Worm (Caenorhabditis elegans) whole organism, L4/young adult: ENCODE measurements around the gene oac-10.

ENCODE experiments used
- W03F9.2 ChIP-seq: fragments of 150-350 bp; optimal IDR thresholded peaks from 2 replicates; lab custom pipeline; 2014; ENCODE audit warnings: missing biosample characterization, missing genetic modification characterization
- dao-5 ChIP-seq: sonication (generic microtip); optimal IDR thresholded peaks from 2 replicates; lab custom pipeline; 2016; ENCODE audit warnings: missing genotype, missing genetic modification characterization, moderate library complexity, missing compliant biosample characterization
- him-1 ChIP-seq: sonication (generic microtip); optimal IDR thresholded peaks from 2 replicates; lab custom pipeline; 2016; ENCODE audit warnings: missing genotype, missing genetic modification reagents, missing genetic modification characterization, missing compliant biosample characterization

oac-10 gene

DNA sequence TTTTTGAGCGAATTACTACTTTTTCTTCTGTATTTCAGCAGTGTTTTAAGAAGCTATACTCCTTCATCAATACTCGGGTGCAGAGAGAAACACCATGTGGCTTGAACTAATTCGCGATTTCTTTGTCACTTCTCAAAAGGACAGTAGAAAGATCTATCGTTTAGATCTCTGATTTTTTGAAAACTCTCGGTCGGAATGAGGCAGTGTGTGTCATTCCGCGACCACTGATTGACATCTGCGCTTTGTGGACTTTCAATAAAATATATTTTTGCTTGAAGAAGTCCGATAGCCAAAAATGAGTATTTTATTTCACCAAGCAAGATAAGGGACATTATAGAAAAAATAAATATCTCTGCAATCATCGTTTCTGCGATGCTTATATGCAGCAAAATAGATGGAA lies 7.6 kb upstream of the oac-10 start:
- no peak for TF ChIP-seq W03F9.2 (tag; lab: Kevin White, UChicago)
- TF ChIP-seq dao-5 (tag; lab: Kevin White, UChicago) = no peak
- no peak for TF ChIP-seq him-1 (tag; lab: Kevin White, UChicago)

ce11 chrII:3864652-3865051 lies 5.0 kb upstream of the oac-10 start, which contains the start of gene nhr-261:
nhr-261 (minus strand) TSS chrII:3864752.
- TF ChIP-seq W03F9.2 (tag; lab: Kevin White, UChicago) (no peak), him-1 (tag; lab: Kevin White, UChicago) (no peak), dao-5 (tag; lab: Kevin White, UChicago) (no peak)

- TF ChIP-seq W03F9.2 (tag; lab: Kevin White, UChicago) = no peak
- TF ChIP-seq him-1 (tag; lab: Kevin White, UChicago) = no peak
- TF ChIP-seq dao-5 (tag; lab: Kevin White, UChicago) = no peak
Observed at ce11 chrII:3877127-3877526, 7.4 kb downstream of the oac-10 start, which contains the start of gene nep-3. nep-3 (minus strand) TSS chrII:3877227.

- TF ChIP-seq dao-5 (tag; lab: Kevin White, UChicago) (no peak), W03F9.2 (tag; lab: Kevin White, UChicago) (no peak), him-1 (tag; lab: Kevin White, UChicago) (no peak)
Observed at ce11 chrII:3877874-3878273, 8.2 kb downstream of the oac-10 start, which contains the start of gene sdz-7. sdz-7 (minus strand) TSS chrII:3877974.

DNA sequence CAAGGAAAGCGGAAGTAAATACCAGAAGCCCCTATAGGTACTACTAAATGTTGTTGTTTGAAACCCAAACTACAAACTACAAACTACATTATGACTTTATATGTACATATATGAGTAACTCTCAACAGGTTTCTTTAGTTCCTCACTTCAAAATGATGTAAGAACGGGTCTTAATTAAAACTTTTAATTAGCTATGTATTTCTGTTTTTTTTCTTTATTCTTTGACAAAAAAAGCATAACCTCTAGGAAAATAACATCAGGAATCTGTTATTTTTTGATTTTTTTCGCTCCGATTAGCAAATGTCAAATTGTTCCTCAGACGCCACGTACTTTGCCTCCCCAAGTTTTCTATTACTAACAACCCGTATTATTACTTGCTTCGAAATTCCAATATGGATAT lies 8.6 kb downstream of the oac-10 start, which contains the start of gene srh-250:
Gene srh-250, plus strand, starts transcription at position 301 of the 400 bp plus-strand sequence.
- TF ChIP-seq W03F9.2 (tag; lab: Kevin White, UChicago) = no peak
- no peak for TF ChIP-seq dao-5 (tag; lab: Kevin White, UChicago)
- no peak for TF ChIP-seq him-1 (tag; lab: Kevin White, UChicago)

ce11 chrII:3879945-3880344 lies 10.2 kb downstream of the oac-10 start, which contains the start of gene nhr-166:
nhr-166 (plus strand) TSS chrII:3880245.
- TF ChIP-seq W03F9.2 (tag; lab: Kevin White, UChicago) (no peak), him-1 (tag; lab: Kevin White, UChicago) (no peak), dao-5 (tag; lab: Kevin White, UChicago) (no peak)

ce11 chrII:3891124-3891523 lies 21.4 kb downstream of the oac-10 start, which contains the start of gene F53C3.8:
F53C3.8 (plus strand) TSS chrII:3891424.
- no peak for TF ChIP-seq him-1 (tag; lab: Kevin White, UChicago)
- TF ChIP-seq dao-5 (tag; lab: Kevin White, UChicago) = no peak
- TF ChIP-seq W03F9.2 (tag; lab: Kevin White, UChicago) = no peak

DNA sequence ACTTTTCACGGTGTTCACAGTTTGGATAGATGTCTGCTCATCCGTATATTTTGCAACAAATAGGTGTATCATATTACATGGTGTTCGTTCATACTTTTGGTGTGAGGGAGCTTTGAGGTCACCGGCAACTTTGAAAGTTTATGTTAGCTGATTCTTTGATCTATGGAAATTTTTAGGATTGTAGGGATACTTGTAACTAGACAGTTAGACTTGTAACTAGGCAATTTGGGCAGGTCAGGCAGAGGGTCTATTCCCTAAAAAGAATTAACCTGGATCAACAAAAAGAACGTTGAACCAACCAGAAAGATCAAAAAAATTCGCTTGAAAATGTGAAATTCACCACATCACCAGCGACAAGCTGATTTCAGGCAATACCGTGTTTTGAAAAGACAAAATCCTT lies 24.2 kb downstream of the oac-10 start:
- TF ChIP-seq him-1 (tag; lab: Kevin White, UChicago) (no peak), dao-5 (tag; lab: Kevin White, UChicago) (no peak), W03F9.2 (tag; lab: Kevin White, UChicago) (no peak)

- no peak for TF ChIP-seq W03F9.2 (tag; lab: Kevin White, UChicago)
- TF ChIP-seq him-1 (tag; lab: Kevin White, UChicago) = no peak
- no peak for TF ChIP-seq dao-5 (tag; lab: Kevin White, UChicago)
Observed at ce11 chrII:3894755-3895154, 25.1 kb downstream of the oac-10 start, which contains the start of gene F53C3.7. F53C3.7 (plus strand) TSS chrII:3895055.

- TF ChIP-seq dao-5 (tag; lab: Kevin White, UChicago) (no peak), W03F9.2 (tag; lab: Kevin White, UChicago) (no peak), him-1 (tag; lab: Kevin White, UChicago) (no peak)
Observed at ce11 chrII:3896920-3897319, 27.2 kb downstream of the oac-10 start.

ce11 chrII:3897758-3898494 lies 28.2 kb downstream of the oac-10 start, which contains the start of gene F53C3.6:
F53C3.6 (plus strand) TSS chrII:3898142.
- TF ChIP-seq W03F9.2 (tag; lab: Kevin White, UChicago) (no peak), him-1 (tag; lab: Kevin White, UChicago) (no peak), dao-5 (tag; lab: Kevin White, UChicago) (no peak)

ce11 chrII:3901108-3901507 lies 31.4 kb downstream of the oac-10 start, which contains the start of gene F53C3.4:
F53C3.4 (plus strand) TSS chrII:3901408.
- TF ChIP-seq him-1 (tag; lab: Kevin White, UChicago) (no peak), dao-5 (tag; lab: Kevin White, UChicago) (no peak), W03F9.2 (tag; lab: Kevin White, UChicago) (no peak)

DNA sequence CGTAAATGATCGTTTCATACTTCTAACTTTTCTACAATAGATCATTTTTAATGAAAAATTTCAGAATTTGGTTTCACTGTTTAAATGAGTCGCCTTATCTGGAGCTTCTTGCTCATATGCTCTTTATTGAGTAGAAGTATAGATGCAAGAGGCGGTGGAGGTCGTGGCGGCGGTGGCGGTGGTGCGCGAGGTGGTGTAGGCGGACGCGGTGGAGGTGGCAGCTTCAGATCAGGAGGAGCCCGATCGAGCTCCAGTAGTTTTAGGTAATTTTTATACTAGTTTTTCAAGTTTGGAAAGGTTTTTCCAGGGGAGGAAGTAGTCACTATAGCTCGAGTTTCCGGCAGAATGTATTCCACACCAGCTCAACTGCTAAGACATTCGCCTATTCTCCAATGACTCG lies 33.1 kb downstream of the oac-10 start, which contains the start of gene F53C3.3:
Gene F53C3.3, plus strand, starts transcription at position 59 of the 400 bp plus-strand sequence.
- TF ChIP-seq him-1 (tag; lab: Kevin White, UChicago) (no peak), W03F9.2 (tag; lab: Kevin White, UChicago) (no peak), dao-5 (tag; lab: Kevin White, UChicago) (no peak)
